Fruit fly (Drosophila melanogaster): ENCODE results near the gene Prps.

dm6 chr3L:9698193-9698642 is 1.7 kb upstream of the Prps start, which contains the start of gene Ubc4:
- no peak for TF ChIP-seq CG8478 (optimal IDR thresholded peaks at IDR 0.05)
- no peak for TF ChIP-seq CTCF (optimal IDR thresholded peaks at IDR 0.05)
